Worm (Caenorhabditis elegans) whole organism, late embryonic: ENCODE data around the gene nhr-19.

ENCODE experiments used
- ama-1 ChIP-seq: fragments of 150-350 bp; optimal IDR thresholded peaks from 2 replicates; lab custom pipeline; 2014
- hlh-30 ChIP-seq: sonication (generic microtip); optimal IDR thresholded peaks from 2 replicates; lab custom pipeline; 2017; ENCODE audit warnings: antibody characterized with exemption, missing genetic modification characterization, missing compliant biosample characterization; ENCODE audit not compliant: insufficient read depth
- ttx-3 ChIP-seq: sonication (generic microtip); optimal IDR thresholded peaks from 2 replicates; lab custom pipeline; 2016; ENCODE audit warnings: missing genetic modification reagents, missing genetic modification characterization, missing compliant biosample characterization

DNA sequence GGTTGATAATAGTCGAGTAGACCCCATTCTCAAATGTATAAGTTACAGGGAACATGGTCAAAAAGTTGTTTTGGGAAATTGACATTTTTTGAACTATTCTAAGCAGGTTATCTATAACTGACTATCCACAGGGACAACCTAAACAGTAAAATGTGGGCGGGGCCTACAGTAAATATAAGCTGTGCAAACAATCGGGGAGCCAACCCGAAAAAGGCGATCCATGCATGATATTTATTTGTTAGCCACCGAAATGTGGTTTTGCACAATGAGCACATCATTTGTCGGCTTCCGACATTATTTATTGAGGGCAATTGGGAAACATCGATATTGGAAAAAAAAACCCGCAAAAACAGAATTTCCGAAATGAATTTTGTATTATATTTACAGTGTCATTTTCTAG lies 9.4 kb upstream of the nhr-19 start, which contains the start of gene hlh-6:
- no peak for TF ChIP-seq ama-1 (lab: Kevin White, UChicago)
- TF ChIP-seq hlh-30 (tag; lab: Kevin White, UChicago) = no peak
- TF ChIP-seq ttx-3 (tag; lab: Kevin White, UChicago) = no peak
